Worm (Caenorhabditis elegans) whole organism, early embryonic: Measurements from ENCODE around the gene F37C12.21.

Source experiments
- B0310.2 ChIP-seq: sonication (generic microtip); optimal IDR thresholded peaks from 2 replicates; lab custom pipeline; 2016; ENCODE audit warnings: mild to moderate bottlenecking, missing genetic modification characterization, missing compliant biosample characterization
- F13C5.2 ChIP-seq: sonication (generic microtip); optimal IDR thresholded peaks from 2 replicates; lab custom pipeline; 2017; ENCODE audit warnings: mild to moderate bottlenecking, missing genetic modification characterization, inconsistent platforms, missing compliant biosample characterization
- aly-1 ChIP-seq: sonication (generic microtip); optimal IDR thresholded peaks from 2 replicates; lab custom pipeline; 2016; ENCODE audit warnings: missing genetic modification characterization, missing compliant biosample characterization
- ama-1 ChIP-seq: fragments of 150-350 bp; optimal IDR thresholded peaks from 2 replicates; lab custom pipeline; 2014
- ceh-13 ChIP-seq: fragments of 200-800 bp; sonication (Bioruptor generic); optimal IDR thresholded peaks from 2 replicates; lab custom pipeline; 2018; ENCODE audit warnings: mild to moderate bottlenecking, missing genetic modification characterization, missing compliant biosample characterization
- ceh-36 ChIP-seq: sonication (generic microtip); optimal IDR thresholded peaks from 2 replicates; lab custom pipeline; 2016; ENCODE audit warnings: missing genetic modification characterization, inconsistent platforms, missing compliant biosample characterization
- ets-7 ChIP-seq: sonication (generic microtip); optimal IDR thresholded peaks from 2 replicates; lab custom pipeline; 2016; ENCODE audit warnings: missing genotype, missing genetic modification characterization, missing compliant biosample characterization
- flt-1 ChIP-seq: fragments of 200-800 bp; sonication (Bioruptor generic); IDR thresholded peaks from 2 replicates; pipeline ENCODE4 v1.3.6; 2022; ENCODE audit warnings: missing genetic modification characterization, missing compliant biosample characterization
- hmbx-1 ChIP-seq: sonication (generic microtip); optimal IDR thresholded peaks from 2 replicates; lab custom pipeline; 2016; ENCODE audit warnings: mild to moderate bottlenecking, missing genetic modification characterization, missing compliant biosample characterization
- hmg-4 ChIP-seq: fragments of 200-800 bp; sonication (Bioruptor generic); optimal IDR thresholded peaks from 2 replicates; lab custom pipeline; 2018; ENCODE audit warnings: mild to moderate bottlenecking, missing genetic modification characterization, missing compliant biosample characterization
- hnd-1 ChIP-seq: sonication (generic microtip); optimal IDR thresholded peaks from 2 replicates; lab custom pipeline; 2016; ENCODE audit warnings: missing genetic modification characterization, missing compliant biosample characterization
- pes-1 ChIP-seq: fragments of 200-800 bp; sonication (Bioruptor generic); IDR thresholded peaks from 2 replicates; pipeline ENCODE4 v1.3.6; 2022; ENCODE audit warnings: missing genetic modification reagents, missing genetic modification characterization, missing compliant biosample characterization
- scrt-1 ChIP-seq: fragments of 200-800 bp; sonication (Bioruptor generic); IDR thresholded peaks from 2 replicates; pipeline ENCODE4 v1.3.6; 2022; ENCODE audit warnings: missing genetic modification characterization, missing compliant biosample characterization
- sea-1 ChIP-seq: fragments of 200-800 bp; sonication (Bioruptor generic); conservative IDR thresholded peaks from 2 replicates; pipeline ENCODE4 v1.3.6; 2022; ENCODE audit warnings: missing genetic modification characterization, missing compliant biosample characterization
- tbx-11 ChIP-seq: fragments of 200-800 bp; sonication (Bioruptor generic); IDR thresholded peaks from 2 replicates; pipeline ENCODE4 v1.3.6; 2022; ENCODE audit warnings: missing genetic modification characterization, missing compliant biosample characterization
- tbx-37 ChIP-seq: fragments of 200-800 bp; sonication (Bioruptor generic); conservative IDR thresholded peaks from 2 replicates; pipeline ENCODE4 v1.3.6; 2022; ENCODE audit warnings: missing genetic modification reagents, missing genetic modification characterization, missing compliant biosample characterization
- tra-4 ChIP-seq: sonication (generic microtip); optimal IDR thresholded peaks from 2 replicates; lab custom pipeline; 2017; ENCODE audit warnings: missing genetic modification characterization, missing compliant biosample characterization

F37C12.21 gene

DNA sequence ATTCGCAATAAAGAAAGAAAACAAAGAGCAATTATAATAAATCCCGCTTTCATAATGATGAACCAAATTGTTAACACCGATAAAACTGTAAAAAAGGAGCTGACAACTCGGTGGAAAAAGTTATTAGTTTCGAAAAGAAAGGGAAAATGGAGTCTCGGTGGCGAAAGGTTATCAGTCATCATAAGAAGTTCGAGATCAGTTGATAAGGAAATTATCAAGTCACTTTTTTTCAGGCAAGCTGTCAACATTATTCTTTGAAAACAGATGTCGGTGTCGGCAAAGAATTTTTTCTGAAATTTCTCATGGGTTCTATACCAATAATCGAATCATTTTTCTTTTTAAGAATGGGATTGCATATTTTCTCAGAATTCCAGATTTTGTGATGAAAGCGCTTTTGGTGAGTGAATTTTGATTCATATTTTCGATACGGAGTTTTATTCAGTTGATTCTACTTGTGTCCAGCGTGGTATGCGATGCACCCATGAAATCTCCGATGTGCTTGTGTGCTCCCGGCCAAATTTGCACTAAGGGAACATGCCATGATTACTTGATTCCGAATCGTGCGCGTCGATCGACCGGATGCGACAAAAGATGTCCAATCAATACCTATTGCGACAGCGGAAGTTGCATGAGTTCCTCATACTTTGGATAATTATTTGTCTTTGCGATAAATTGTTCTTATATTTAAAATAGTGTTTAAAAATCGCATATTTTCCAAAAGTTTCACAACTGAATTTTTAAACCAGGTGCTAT lies at the start of gene F37C12.21, which contains the start of gene F37C12.10:
Gene F37C12.21, plus strand, starts transcription at position 58 of the 753 bp plus-strand sequence.
Gene F37C12.10, minus strand, starts transcription at position 85 of the 753 bp plus-strand sequence.
- TF ChIP-seq hmg-4 (GFP tag; lab: Kevin White, UChicago) (no peak), scrt-1 (no peak), ceh-36 (tag; lab: Kevin White, UChicago) (no peak), hmbx-1 (no peak), tbx-11 (GFP tag; lab: Robert Waterston, UW) (no peak)

DNA sequence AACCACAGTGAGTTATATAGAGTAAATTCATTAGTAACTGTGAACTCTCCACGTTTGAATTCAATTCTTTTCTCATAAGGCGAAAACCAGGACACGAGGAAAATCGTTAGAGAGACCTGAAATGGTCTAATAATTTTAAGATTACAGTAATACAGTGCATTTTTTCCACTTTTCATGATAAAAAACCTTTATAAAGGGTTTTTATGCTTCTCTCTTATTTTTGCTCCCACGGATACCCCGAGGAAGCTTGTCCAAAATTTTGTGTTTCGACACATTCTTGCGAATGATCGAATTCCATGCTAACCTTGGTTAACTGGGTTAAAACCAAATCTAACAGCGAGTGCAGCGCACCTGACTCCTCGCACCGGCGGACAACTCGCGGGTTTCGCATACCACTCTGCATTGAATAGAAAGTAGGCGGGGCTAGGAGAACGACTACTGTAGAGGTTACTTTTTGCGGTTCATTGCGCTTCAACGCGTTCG lies 47.9 kb upstream of the F37C12.21 start:
- TF ChIP-seq ets-7 (tag; lab: Kevin White, UChicago) (no peak), hnd-1 (no peak), ceh-13 (no peak), ama-1 (lab: Kevin White, UChicago) (peak; percentile 76)

ce11 chrIII:7141285-7141715 lies 46.9 kb upstream of the F37C12.21 start:
- TF ChIP-seq hnd-1 (no peak), hmg-4 (GFP tag; lab: Kevin White, UChicago) (peak; percentile 8), ama-1 (lab: Kevin White, UChicago) (peak; percentile 94)

- TF ChIP-seq F13C5.2 (tag; lab: Kevin White, UChicago) (no peak), ama-1 (lab: Kevin White, UChicago) (peak; percentile 90), pes-1 (GFP tag; lab: Robert Waterston, UW) (peak; percentile 53; the same call in 1 of the 2 replicates)
Observed at ce11 chrIII:7142172-7142601, 46.0 kb upstream of the F37C12.21 start.

DNA sequence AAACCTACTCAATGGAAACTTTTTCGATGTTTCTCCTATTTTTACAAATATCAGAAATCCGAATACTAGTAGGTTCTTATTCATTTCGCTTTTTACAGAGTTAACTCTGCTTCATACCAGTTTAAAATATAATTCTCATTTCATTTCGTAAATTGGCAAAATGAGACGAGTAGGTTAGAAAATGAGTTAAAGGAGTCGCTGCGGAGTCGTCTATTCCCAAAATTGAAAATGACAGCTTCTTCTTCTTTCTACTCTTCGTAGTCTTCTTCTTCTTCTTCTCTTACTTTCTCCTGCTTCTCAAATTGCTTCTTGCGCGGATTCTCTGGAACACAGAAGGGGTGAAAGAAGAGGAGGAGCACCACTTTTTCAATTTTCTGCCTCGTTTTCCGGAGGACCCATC lies 43.4 kb upstream of the F37C12.21 start, which contains the start of gene glr-2:
Gene glr-2, minus strand, starts transcription at position 211 of the 400 bp plus-strand sequence.
- no peak for TF ChIP-seq F13C5.2 (tag; lab: Kevin White, UChicago)
- TF ChIP-seq hmbx-1, result no peak
- TF ChIP-seq ceh-36 (tag; lab: Kevin White, UChicago), result no peak
- TF ChIP-seq pes-1 (GFP tag; lab: Robert Waterston, UW), result no peak
- no peak for TF ChIP-seq ceh-13

DNA sequence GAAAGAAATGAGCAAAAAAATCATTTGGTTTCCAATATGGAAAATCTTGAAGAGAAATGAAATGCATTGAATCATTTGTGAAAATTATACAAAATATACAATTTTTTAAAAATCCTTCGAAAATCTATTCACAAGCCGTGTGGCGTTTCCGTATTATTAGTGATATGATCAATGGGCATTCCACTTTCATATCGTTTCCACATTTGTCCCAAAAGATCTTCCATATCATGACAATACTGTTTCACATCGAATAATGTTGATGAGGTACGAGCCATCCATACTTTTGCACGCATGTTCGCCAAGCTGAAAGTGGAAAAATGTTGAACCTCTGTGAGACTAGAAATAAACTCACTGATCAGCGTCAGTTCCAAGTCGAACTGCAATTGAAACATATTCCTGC lies 41.8 kb upstream of the F37C12.21 start:
- TF ChIP-seq flt-1 (GFP tag; lab: Robert Waterston, UW) (no peak), hmbx-1 (no peak), ets-7 (tag; lab: Kevin White, UChicago) (no peak), tra-4 (tag; lab: Kevin White, UChicago) (no peak), aly-1 (tag; lab: Kevin White, UChicago) (no peak), tbx-37 (no peak)

ce11 chrIII:7148191-7148590 lies 40.0 kb upstream of the F37C12.21 start:
- no peak for TF ChIP-seq scrt-1
- TF ChIP-seq ama-1 (lab: Kevin White, UChicago), result no peak
- no peak for TF ChIP-seq ets-7 (tag; lab: Kevin White, UChicago)
- no peak for TF ChIP-seq F13C5.2 (tag; lab: Kevin White, UChicago)
- no peak for TF ChIP-seq B0310.2 (tag; lab: Kevin White, UChicago)
- no peak for TF ChIP-seq sea-1 (GFP tag; lab: Robert Waterston, UW)
- no peak for TF ChIP-seq tbx-37
- no peak for TF ChIP-seq tra-4 (tag; lab: Kevin White, UChicago)
- TF ChIP-seq ceh-13, result no peak
- no peak for TF ChIP-seq hnd-1

ce11 chrIII:7150162-7150561 lies 38.0 kb upstream of the F37C12.21 start:
- no peak for TF ChIP-seq tra-4 (tag; lab: Kevin White, UChicago)
- TF ChIP-seq hmg-4 (GFP tag; lab: Kevin White, UChicago), result no peak
- no peak for TF ChIP-seq ceh-36 (tag; lab: Kevin White, UChicago)
- no peak for TF ChIP-seq ets-7 (tag; lab: Kevin White, UChicago)
- TF ChIP-seq scrt-1, result no peak
- no peak for TF ChIP-seq tbx-11 (GFP tag; lab: Robert Waterston, UW)
- no peak for TF ChIP-seq ama-1 (lab: Kevin White, UChicago)
- TF ChIP-seq hmbx-1, result no peak
- no peak for TF ChIP-seq pes-1 (GFP tag; lab: Robert Waterston, UW)
- TF ChIP-seq hnd-1, result no peak
- TF ChIP-seq tbx-37, result no peak
- TF ChIP-seq sea-1 (GFP tag; lab: Robert Waterston, UW), result no peak
- TF ChIP-seq ceh-13, result no peak
- TF ChIP-seq flt-1 (GFP tag; lab: Robert Waterston, UW), result no peak
- no peak for TF ChIP-seq B0310.2 (tag; lab: Kevin White, UChicago)
- no peak for TF ChIP-seq F13C5.2 (tag; lab: Kevin White, UChicago)
- TF ChIP-seq aly-1 (tag; lab: Kevin White, UChicago), result no peak

ce11 chrIII:7152569-7152968 lies 35.6 kb upstream of the F37C12.21 start:
- no peak for TF ChIP-seq hmg-4 (GFP tag; lab: Kevin White, UChicago)
- no peak for TF ChIP-seq aly-1 (tag; lab: Kevin White, UChicago)
- TF ChIP-seq scrt-1, result no peak
- TF ChIP-seq ets-7 (tag; lab: Kevin White, UChicago), result no peak
